Worm (Caenorhabditis elegans): ENCODE results near the gene nspc-9.

DNA sequence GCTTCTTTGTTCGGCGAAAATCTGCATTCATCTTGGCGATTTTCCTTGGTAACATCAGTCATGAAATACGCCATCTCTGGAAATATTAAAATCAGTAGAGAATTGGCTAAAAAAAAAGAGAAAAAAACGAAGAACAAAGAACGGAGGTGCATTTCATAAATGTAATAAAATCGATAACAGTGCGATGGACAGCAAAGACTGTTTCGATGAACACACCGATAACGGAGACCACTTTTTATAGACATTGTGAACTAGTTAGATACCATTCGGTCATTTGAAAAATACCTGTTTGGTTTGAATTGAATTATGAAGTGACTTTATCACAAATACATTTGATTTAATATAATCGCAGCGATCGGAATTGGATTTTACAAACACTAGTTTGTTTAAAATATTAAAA, 9.7 kb upstream of the nspc-9 start, which contains the start of gene F42F12.4:
- TF ChIP-seq ztf-29 (GFP tag; IDR thresholded peaks at IDR 0.05) = no peak
- no peak for TF ChIP-seq flt-1 (GFP tag; IDR thresholded peaks at IDR 0.05)
- TF ChIP-seq klf-2 (GFP tag; conservative IDR thresholded peaks at IDR 0.05) = no peak
- no peak for TF ChIP-seq ztf-23 (GFP tag; IDR thresholded peaks at IDR 0.05)
- TF ChIP-seq ref-1 (GFP tag; conservative IDR thresholded peaks at IDR 0.05) = no peak
- no peak for TF ChIP-seq T22C8.4 (GFP tag; IDR thresholded peaks at IDR 0.05)
- no peak for TF ChIP-seq tab-1 (GFP tag; IDR thresholded peaks at IDR 0.05)
- TF ChIP-seq med-1 (GFP tag; optimal IDR thresholded peaks at IDR 0.05; ENCODE audit: insufficient read depth) = no peak

All from whole organism, midembryonic.